Worm (Caenorhabditis elegans) whole organism, mixed stage, embryonic: ENCODE results near the gene lin-39.
A peak's percentile ranks its signal among the peaks of the same experiment; 100 is the strongest.

ENCODE experiments used
- M03D4.4 ChIP-seq: sonication (generic microtip); optimal IDR thresholded peaks from 2 replicates; lab custom pipeline; 2017; ENCODE audit warnings: mild to moderate bottlenecking, missing genetic modification characterization, missing compliant biosample characterization
- bed-3 ChIP-seq: fragments of 200-800 bp; sonication (Bioruptor generic); optimal IDR thresholded peaks from 3 replicates; lab custom pipeline; 2018; ENCODE audit warnings: mild to moderate bottlenecking, missing genetic modification characterization, moderate library complexity, missing compliant biosample characterization
- blmp-1 ChIP-seq: fragments of 150-350 bp; optimal IDR thresholded peaks from 2 replicates; lab custom pipeline; 2014; ENCODE audit warnings: missing biosample characterization, missing genetic modification characterization
- ceh-39 ChIP-seq: fragments of 150-350 bp; optimal IDR thresholded peaks from 2 replicates; lab custom pipeline; 2014; ENCODE audit warnings: missing biosample characterization, missing genetic modification characterization
- ceh-43 ChIP-seq: fragments of 200-800 bp; sonication (Bioruptor generic); optimal IDR thresholded peaks from 2 replicates; lab custom pipeline; 2018; ENCODE audit warnings: mild to moderate bottlenecking, missing genetic modification characterization, moderate library complexity, missing compliant biosample characterization
- ceh-83 ChIP-seq: fragments of 200-800 bp; sonication (Bioruptor generic); optimal IDR thresholded peaks from 2 replicates; lab custom pipeline; 2018; ENCODE audit warnings: mild to moderate bottlenecking, missing genetic modification characterization, missing compliant biosample characterization
- ces-1 ChIP-seq: fragments of 150-350 bp; optimal IDR thresholded peaks from 2 replicates; lab custom pipeline; 2014; ENCODE audit warnings: missing biosample characterization, missing genetic modification reagents, missing genetic modification characterization
- cnd-1 ChIP-seq: fragments of 200-800 bp; sonication (Bioruptor generic); optimal IDR thresholded peaks from 2 replicates; lab custom pipeline; 2018; ENCODE audit warnings: mild to moderate bottlenecking, missing genetic modification characterization, missing compliant biosample characterization
- drap-1 ChIP-seq: fragments of 200-800 bp; sonication (Bioruptor generic); optimal IDR thresholded peaks from 3 replicates; lab custom pipeline; 2018; ENCODE audit warnings: mild to moderate bottlenecking, missing genetic modification characterization, missing compliant biosample characterization
- elt-1 ChIP-seq: sonication (generic microtip); optimal IDR thresholded peaks from 2 replicates; lab custom pipeline; 2017; ENCODE audit warnings: missing genetic modification characterization, mild to moderate bottlenecking, missing compliant biosample characterization, antibody characterized with exemption, moderate library complexity, borderline replicate concordance; ENCODE audit not compliant: insufficient read depth
- elt-3 ChIP-seq: fragments of 150-350 bp; optimal IDR thresholded peaks from 2 replicates; lab custom pipeline; 2014; ENCODE audit warnings: missing biosample characterization, missing genetic modification characterization
- flh-1 ChIP-seq: fragments of 200-800 bp; sonication (Bioruptor generic); optimal IDR thresholded peaks from 2 replicates; lab custom pipeline; 2018; ENCODE audit warnings: mild to moderate bottlenecking, missing genetic modification characterization, moderate library complexity, missing compliant biosample characterization
- ham-2 ChIP-seq: fragments of 200-800 bp; sonication (Bioruptor generic); optimal IDR thresholded peaks from 2 replicates; lab custom pipeline; 2018; ENCODE audit warnings: mild to moderate bottlenecking, missing genetic modification characterization, missing compliant biosample characterization
- hlh-1 ChIP-seq: fragments of 150-350 bp; optimal IDR thresholded peaks from 2 replicates; lab custom pipeline; 2014; ENCODE audit warnings: missing biosample characterization, missing genetic modification reagents, missing genetic modification characterization
- lin-13 ChIP-seq: fragments of 150-350 bp; optimal IDR thresholded peaks from 2 replicates; lab custom pipeline; 2014; ENCODE audit warnings: missing biosample characterization, missing genetic modification characterization
- lin-32 ChIP-seq: fragments of 200-800 bp; sonication (Bioruptor generic); optimal IDR thresholded peaks from 2 replicates; lab custom pipeline; 2018; ENCODE audit warnings: mild to moderate bottlenecking, missing genetic modification characterization, missing compliant biosample characterization
- lsy-2 ChIP-seq: fragments of 150-350 bp; optimal IDR thresholded peaks from 2 replicates; lab custom pipeline; 2014; ENCODE audit warnings: missing biosample characterization, missing genetic modification characterization
- mab-5 ChIP-seq: fragments of 150-350 bp; optimal IDR thresholded peaks from 2 replicates; lab custom pipeline; 2014; ENCODE audit warnings: missing biosample characterization, missing genetic modification characterization
- mep-1 ChIP-seq: fragments of 150-350 bp; optimal IDR thresholded peaks from 2 replicates; lab custom pipeline; 2017; ENCODE audit warnings: missing biosample characterization, missing genetic modification reagents, missing genetic modification characterization, inconsistent platforms
- mls-2 ChIP-seq: sonication (generic microtip); optimal IDR thresholded peaks from 2 replicates; lab custom pipeline; 2016; ENCODE audit warnings: mild to moderate bottlenecking, missing genetic modification characterization, moderate library complexity, missing compliant biosample characterization
- nhr-12 ChIP-seq: fragments of 150-350 bp; optimal IDR thresholded peaks from 2 replicates; lab custom pipeline; 2014; ENCODE audit warnings: missing biosample characterization, missing genetic modification characterization
- nhr-2 ChIP-seq: fragments of 150-350 bp; optimal IDR thresholded peaks from 2 replicates; lab custom pipeline; 2014; ENCODE audit warnings: missing biosample characterization, missing genetic modification characterization
- nhr-237 ChIP-seq: fragments of 150-350 bp; optimal IDR thresholded peaks from 2 replicates; lab custom pipeline; 2014; ENCODE audit warnings: missing biosample characterization, missing genetic modification characterization
- nhr-28 ChIP-seq: fragments of 150-350 bp; optimal IDR thresholded peaks from 2 replicates; lab custom pipeline; 2014; ENCODE audit warnings: missing biosample characterization, missing genetic modification characterization
- nhr-76 ChIP-seq: sonication (generic microtip); optimal IDR thresholded peaks from 2 replicates; lab custom pipeline; 2017; ENCODE audit warnings: missing biosample characterization, missing genetic modification characterization
- pha-4 ChIP-seq: fragments of 150-350 bp; optimal IDR thresholded peaks from 2 replicates; lab custom pipeline; 2018; ENCODE audit warnings: missing biosample characterization, missing genetic modification reagents, missing genetic modification characterization
- sem-2 ChIP-seq: fragments of 200-800 bp; sonication (Bioruptor generic); optimal IDR thresholded peaks from 2 replicates; lab custom pipeline; 2018; ENCODE audit warnings: mild to moderate bottlenecking, missing genetic modification characterization, missing compliant biosample characterization
- snpc-4 ChIP-seq: fragments of 150-350 bp; optimal IDR thresholded peaks from 2 replicates; lab custom pipeline; 2014; ENCODE audit warnings: missing biosample characterization, missing genetic modification characterization
- sptf-1 ChIP-seq: sonication (generic microtip); optimal IDR thresholded peaks from 2 replicates; lab custom pipeline; 2017; ENCODE audit warnings: mild to moderate bottlenecking, missing genetic modification characterization, moderate library complexity, missing compliant biosample characterization
- tbx-8 ChIP-seq: fragments of 200-800 bp; sonication (Bioruptor generic); optimal IDR thresholded peaks from 2 replicates; lab custom pipeline; 2018; ENCODE audit warnings: mild to moderate bottlenecking, missing genetic modification characterization, moderate library complexity, missing compliant biosample characterization
- unc-120 ChIP-seq: sonication (generic microtip); optimal IDR thresholded peaks from 2 replicates; lab custom pipeline; 2017; ENCODE audit warnings: missing genetic modification characterization, missing compliant biosample characterization; ENCODE audit not compliant: poor library complexity, severe bottlenecking
- unc-39 ChIP-seq: fragments of 150-350 bp; optimal IDR thresholded peaks from 2 replicates; lab custom pipeline; 2014; ENCODE audit warnings: missing biosample characterization, missing genetic modification characterization
- unc-62 ChIP-seq: fragments of 150-350 bp; optimal IDR thresholded peaks from 2 replicates; lab custom pipeline; 2014; ENCODE audit warnings: missing biosample characterization, missing genetic modification reagents, missing genetic modification characterization
- zip-8 ChIP-seq: fragments of 150-350 bp; optimal IDR thresholded peaks from 2 replicates; lab custom pipeline; 2014; ENCODE audit warnings: missing biosample characterization, missing genetic modification characterization
- ztf-11 ChIP-seq: fragments of 150-350 bp; optimal IDR thresholded peaks from 2 replicates; lab custom pipeline; 2014; ENCODE audit warnings: missing biosample characterization, missing genetic modification characterization

The lin-39 gene

DNA sequence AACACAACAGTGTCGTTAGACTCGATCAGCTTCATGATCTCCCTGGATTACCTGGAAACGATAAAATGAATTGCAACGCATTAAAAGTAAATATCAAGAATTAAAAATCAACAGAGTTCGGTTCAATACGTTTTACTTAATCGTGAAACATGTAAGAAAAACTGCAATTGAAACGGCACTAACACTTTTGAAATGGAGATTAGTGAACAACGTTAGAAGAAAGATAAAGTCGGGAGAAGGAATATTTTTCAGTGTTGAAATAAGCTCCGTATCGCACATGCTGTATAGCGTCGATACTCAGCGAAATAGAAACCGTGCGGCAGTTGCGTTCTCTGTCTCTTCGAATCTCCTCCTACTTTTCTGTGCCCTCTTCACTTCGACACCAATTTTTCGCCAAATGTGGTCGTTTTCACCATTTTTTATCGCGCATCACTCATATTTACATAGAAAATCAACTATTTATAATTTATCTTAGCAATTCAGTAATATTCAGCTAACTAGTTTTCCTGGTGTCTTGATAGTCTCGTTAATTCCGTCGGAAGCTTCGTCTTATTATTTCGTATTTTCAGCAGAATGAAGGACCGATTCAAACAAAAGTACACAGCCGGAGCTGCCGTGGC lies 36.5 kb upstream of the lin-39 start, which contains the start of the genes rpl-9 and lpd-7 (continued):
- peak; percentile 75 for TF ChIP-seq pha-4
- no peak for TF ChIP-seq sem-2 (GFP tag; lab: Kevin White, UChicago)
- peak; percentile 95 for TF ChIP-seq mep-1 (tag; lab: Kevin White, UChicago)
- peak; percentile 21 for TF ChIP-seq mab-5 (tag; lab: Kevin White, UChicago)
- TF ChIP-seq hlh-1 (tag; lab: Kevin White, UChicago): peak; percentile 75
- TF ChIP-seq unc-120: peak; percentile 61

DNA sequence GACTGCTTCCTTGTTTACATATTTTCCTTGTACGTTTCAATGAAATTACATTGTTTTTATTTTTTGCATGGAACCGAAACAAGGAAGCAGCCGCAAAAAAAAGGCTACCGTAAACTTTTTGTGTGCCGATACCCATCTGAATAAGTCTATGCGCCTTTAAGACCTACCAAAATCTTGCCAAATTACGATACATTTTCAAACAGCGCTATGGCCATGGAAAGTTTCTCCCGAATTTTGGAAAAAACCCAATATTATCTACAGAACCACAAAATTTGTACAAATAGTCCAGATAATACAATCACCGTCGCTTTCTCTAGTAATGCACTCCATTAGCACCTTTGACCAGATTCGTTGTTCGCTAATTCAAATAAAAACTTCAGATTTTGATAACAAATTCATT lies 35.3 kb upstream of the lin-39 start:
- TF ChIP-seq nhr-2 (tag; lab: Kevin White, UChicago): no peak
- TF ChIP-seq pha-4: no peak
- no peak for TF ChIP-seq sem-2 (GFP tag; lab: Kevin White, UChicago)
- no peak for TF ChIP-seq unc-62 (GFP tag; lab: Kevin White, UChicago)
- TF ChIP-seq unc-120: no peak
- TF ChIP-seq ceh-83: no peak
- TF ChIP-seq cnd-1 (tag; lab: Kevin White, UChicago): no peak
- TF ChIP-seq zip-8: no peak
- no peak for TF ChIP-seq unc-39 (tag; lab: Kevin White, UChicago)
- no peak for TF ChIP-seq mab-5 (tag; lab: Kevin White, UChicago)
- TF ChIP-seq M03D4.4: no peak
- no peak for TF ChIP-seq sptf-1 (tag; lab: Kevin White, UChicago)
- no peak for TF ChIP-seq mep-1 (tag; lab: Kevin White, UChicago)
- TF ChIP-seq mls-2 (tag; lab: Kevin White, UChicago): no peak
- TF ChIP-seq hlh-1 (tag; lab: Kevin White, UChicago): no peak
- no peak for TF ChIP-seq blmp-1 (tag; lab: Kevin White, UChicago)

- TF ChIP-seq nhr-76 (tag; lab: Kevin White, UChicago): no peak
- TF ChIP-seq blmp-1 (tag; lab: Kevin White, UChicago): no peak
- no peak for TF ChIP-seq nhr-28 (tag; lab: Kevin White, UChicago)
- TF ChIP-seq nhr-2 (tag; lab: Kevin White, UChicago): peak; percentile 46
- peak; percentile 17 for TF ChIP-seq tbx-8
- peak; percentile 27 for TF ChIP-seq hlh-1 (tag; lab: Kevin White, UChicago)
- no peak for TF ChIP-seq elt-3 (tag; lab: Kevin White, UChicago)
- TF ChIP-seq bed-3 (GFP tag; lab: Kevin White, UChicago): no peak
- peak; percentile 81 for TF ChIP-seq ham-2 (GFP tag; lab: Kevin White, UChicago)
- no peak for TF ChIP-seq M03D4.4
- TF ChIP-seq lin-32 (GFP tag; lab: Kevin White, UChicago): no peak
- no peak for TF ChIP-seq nhr-12 (tag; lab: Kevin White, UChicago)
- no peak for TF ChIP-seq zip-8
- no peak for TF ChIP-seq lin-13 (tag; lab: Kevin White, UChicago)
- TF ChIP-seq unc-62 (GFP tag; lab: Kevin White, UChicago): peak; percentile 84
- no peak for TF ChIP-seq ztf-11 (tag; lab: Kevin White, UChicago)
- no peak for TF ChIP-seq elt-1 (tag; lab: Kevin White, UChicago)
- TF ChIP-seq ceh-83: no peak
- peak; percentile 92 for TF ChIP-seq unc-120
- TF ChIP-seq sem-2 (GFP tag; lab: Kevin White, UChicago): no peak
- TF ChIP-seq drap-1 (GFP tag; lab: Kevin White, UChicago): peak; percentile 75
- TF ChIP-seq ceh-43 (GFP tag; lab: Kevin White, UChicago): no peak
- TF ChIP-seq unc-39 (tag; lab: Kevin White, UChicago): no peak
- peak; percentile 76 for TF ChIP-seq ces-1 (GFP tag; lab: Kevin White, UChicago)
- TF ChIP-seq ceh-39 (tag; lab: Kevin White, UChicago): peak; percentile 19
- TF ChIP-seq mls-2 (tag; lab: Kevin White, UChicago): peak; percentile 62
- peak; percentile 3 for TF ChIP-seq cnd-1 (tag; lab: Kevin White, UChicago)
- no peak for TF ChIP-seq mab-5 (tag; lab: Kevin White, UChicago)
- peak; percentile 67 for TF ChIP-seq sptf-1 (tag; lab: Kevin White, UChicago)
- TF ChIP-seq snpc-4 (tag; lab: Kevin White, UChicago): no peak
- no peak for TF ChIP-seq lsy-2 (tag; lab: Kevin White, UChicago)
- peak; percentile 37 for TF ChIP-seq mep-1 (tag; lab: Kevin White, UChicago)
- TF ChIP-seq pha-4: peak; percentile 13
- peak; percentile 2 for TF ChIP-seq nhr-237 (tag; lab: Kevin White, UChicago)
- no peak for TF ChIP-seq flh-1 (GFP tag; lab: Kevin White, UChicago)
- TF ChIP-seq, all 35 proteins: peak for 15
Measured at ce11 chrIII:7570083-7570695, 33.8 kb upstream of the lin-39 start, which contains the start of gene R13A5.7. Gene R13A5.7 (minus strand): TSS chrIII:7570133.
